Worm (Caenorhabditis elegans): Measurements from ENCODE around the gene F28A10.13.
"Not testable (repeated sequence)": the region's sequence is repeated elsewhere in the genome, so short reads cannot be mapped to it uniquely, and the experiment has no call there.

DNA sequence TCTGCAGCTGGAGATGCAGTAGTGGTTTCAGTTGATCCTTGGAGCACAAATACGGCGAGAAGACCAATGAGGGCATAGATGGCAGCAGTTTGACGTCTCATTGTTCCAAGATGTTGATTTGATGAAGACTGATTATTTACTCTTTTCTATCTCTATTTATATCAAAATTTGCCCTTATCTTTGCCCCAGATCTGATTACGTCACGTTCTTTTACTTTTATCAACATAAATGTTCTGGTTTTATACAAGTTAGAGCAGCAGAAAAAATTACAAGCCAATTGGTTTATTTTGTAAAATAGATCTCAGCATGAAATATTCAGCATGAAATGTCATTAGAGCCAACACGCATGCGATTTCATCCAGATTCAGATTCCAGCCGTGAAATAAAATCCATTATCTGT, 25.9 kb upstream of the F28A10.13 start, which contains the start of gene msrp-4:
- TF ChIP-seq ces-1 (GFP tag; optimal IDR thresholded peaks at IDR 0.05); pqm-1 (tag; optimal IDR thresholded peaks at IDR 0.05); ama-1 (optimal IDR thresholded peaks at IDR 0.05); dpl-1 (GFP tag; optimal IDR thresholded peaks at IDR 0.05): not testable (repeated sequence)

Measured in whole organism, L1 larva.